Worm (Caenorhabditis elegans) whole organism, young adult: ENCODE results near the gene Y66D12A.3.
A peak's percentile ranks its signal among the peaks of the same experiment; 100 is the strongest.

Experiments used
- B0261.1 ChIP-seq: sonication (generic microtip); optimal IDR thresholded peaks from 2 replicates; lab custom pipeline; 2016; ENCODE audit warnings: mild to moderate bottlenecking, missing genetic modification characterization, moderate library complexity, missing compliant biosample characterization
- B0336.3 ChIP-seq: fragments of 200-800 bp; sonication (Bioruptor generic); IDR thresholded peaks from 2 replicates; pipeline ENCODE4 v1.3.6; 2022; ENCODE audit warnings: missing genetic modification characterization, missing compliant biosample characterization
- D2030.7 ChIP-seq: fragments of 200-800 bp; sonication (Bioruptor generic); IDR thresholded peaks from 2 replicates; pipeline ENCODE4 v1.3.6; 2022; ENCODE audit warnings: missing genetic modification reagents, missing genetic modification characterization, missing compliant biosample characterization
- F37B4.10 ChIP-seq: fragments of 200-800 bp; sonication (Bioruptor generic); IDR thresholded peaks from 2 replicates; pipeline ENCODE4 v1.3.6; 2022; ENCODE audit warnings: missing genetic modification characterization, missing compliant biosample characterization
- F57A8.1 ChIP-seq: fragments of 200-800 bp; sonication (Bioruptor generic); optimal IDR thresholded peaks from 2 replicates; lab custom pipeline; 2018; ENCODE audit warnings: mild to moderate bottlenecking, missing genetic modification characterization, moderate library complexity, missing compliant biosample characterization
- K12H6.12 ChIP-seq: fragments of 200-800 bp; sonication (Bioruptor generic); optimal IDR thresholded peaks from 2 replicates; lab custom pipeline; 2018; ENCODE audit warnings: mild to moderate bottlenecking, missing genetic modification characterization, missing compliant biosample characterization
- Y53G8AR.9 ChIP-seq: fragments of 200-800 bp; sonication (Bioruptor generic); conservative IDR thresholded peaks from 2 replicates; pipeline ENCODE4 v1.3.6; 2022; ENCODE audit warnings: missing genetic modification reagents, missing genetic modification characterization, missing compliant biosample characterization
- Y67H2A.10 ChIP-seq: fragments of 200-800 bp; sonication (Bioruptor generic); conservative IDR thresholded peaks from 2 replicates; pipeline ENCODE4 v1.3.6; 2022; ENCODE audit warnings: missing genetic modification reagents, missing genetic modification characterization, missing compliant biosample characterization
- Y79H2A.3 ChIP-seq: fragments of 200-800 bp; sonication (Bioruptor generic); conservative IDR thresholded peaks from 2 replicates; pipeline ENCODE4 v1.3.6; 2022; ENCODE audit warnings: missing genetic modification reagents, missing genetic modification characterization, missing compliant biosample characterization
- Y95B8A.8 ChIP-seq: fragments of 200-800 bp; sonication (Bioruptor generic); IDR thresholded peaks from 2 replicates; pipeline ENCODE4 v1.3.6; 2022; ENCODE audit warnings: missing genetic modification reagents, missing genetic modification characterization, missing compliant biosample characterization
- ama-1 ChIP-seq, 3 experiments: fragments of 150-350 bp in 1 of 3; sonication (generic microtip) in 2 of 3; optimal IDR thresholded peaks; 2 replicates each; lab custom pipeline; 2014 to 2018; ENCODE audit warnings: missing biosample characterization in 2 of 3, missing genetic modification characterization in 2 of 3, missing genetic modification reagents in 2 of 3
- attf-6 ChIP-seq: fragments of 200-800 bp; sonication (Bioruptor generic); IDR thresholded peaks from 2 replicates; pipeline ENCODE4 v1.3.6; 2022; ENCODE audit warnings: missing genetic modification reagents, missing genetic modification characterization, missing compliant biosample characterization
- bed-2 ChIP-seq: fragments of 200-800 bp; sonication (Bioruptor generic); IDR thresholded peaks from 2 replicates; pipeline ENCODE4 v1.3.6; 2022; ENCODE audit warnings: missing genetic modification reagents, missing genetic modification characterization, missing compliant biosample characterization
- cebp-2 ChIP-seq: fragments of 200-800 bp; sonication (Bioruptor generic); IDR thresholded peaks from 2 replicates; pipeline ENCODE4 v1.3.6; 2022; ENCODE audit warnings: missing genetic modification characterization, missing compliant biosample characterization
- ceh-100 ChIP-seq: fragments of 200-800 bp; sonication (Bioruptor generic); IDR thresholded peaks from 2 replicates; pipeline ENCODE4 v1.3.6; 2022; ENCODE audit warnings: missing genetic modification reagents, missing genetic modification characterization, missing compliant biosample characterization
- ceh-40 ChIP-seq: fragments of 200-800 bp; sonication (Bioruptor generic); IDR thresholded peaks from 2 replicates; pipeline ENCODE4 v1.3.6; 2022; ENCODE audit warnings: missing genetic modification characterization, missing compliant biosample characterization
- ceh-91 ChIP-seq: fragments of 200-800 bp; sonication (Bioruptor generic); IDR thresholded peaks from 2 replicates; pipeline ENCODE4 v1.3.6; 2022; ENCODE audit warnings: missing genetic modification reagents, missing genetic modification characterization, missing compliant biosample characterization
- efl-1 ChIP-seq: fragments of 150-350 bp; optimal IDR thresholded peaks from 2 replicates; lab custom pipeline; 2014; ENCODE audit warnings: missing biosample characterization, missing genetic modification reagents, missing genetic modification characterization
- egl-44 ChIP-seq: fragments of 200-800 bp; sonication (Bioruptor generic); IDR thresholded peaks from 2 replicates; pipeline ENCODE4 v1.3.6; 2022; ENCODE audit warnings: missing genetic modification reagents, missing genetic modification characterization, missing compliant biosample characterization
- egrh-3 ChIP-seq: fragments of 200-800 bp; sonication (Bioruptor generic); IDR thresholded peaks from 2 replicates; pipeline ENCODE4 v1.3.6; 2022; ENCODE audit warnings: missing genetic modification reagents, missing genetic modification characterization, missing compliant biosample characterization
- ets-4 ChIP-seq: fragments of 200-800 bp; sonication (Bioruptor generic); optimal IDR thresholded peaks from 2 replicates; lab custom pipeline; 2018; ENCODE audit warnings: mild to moderate bottlenecking, missing genetic modification characterization, missing compliant biosample characterization
- fkh-3 ChIP-seq: sonication (generic microtip); optimal IDR thresholded peaks from 2 replicates; lab custom pipeline; 2016; ENCODE audit warnings: mild to moderate bottlenecking, missing genetic modification characterization, missing compliant biosample characterization
- hmg-1.2 ChIP-seq: fragments of 200-800 bp; sonication (Bioruptor generic); IDR thresholded peaks from 2 replicates; pipeline ENCODE4 v1.3.6; 2022; ENCODE audit warnings: missing genetic modification reagents, missing genetic modification characterization, missing compliant biosample characterization
- lin-26 ChIP-seq: fragments of 200-800 bp; sonication (Bioruptor generic); IDR thresholded peaks from 2 replicates; pipeline ENCODE4 v1.3.6; 2022; ENCODE audit warnings: missing genetic modification reagents, missing genetic modification characterization, missing compliant biosample characterization
- madf-3 ChIP-seq: fragments of 200-800 bp; sonication (Bioruptor generic); IDR thresholded peaks from 2 replicates; pipeline ENCODE4 v1.3.6; 2022; ENCODE audit warnings: missing genetic modification reagents, missing genetic modification characterization, missing compliant biosample characterization
- madf-6 ChIP-seq: fragments of 200-800 bp; sonication (Bioruptor generic); IDR thresholded peaks from 2 replicates; pipeline ENCODE4 v1.3.6; 2022; ENCODE audit warnings: missing genetic modification reagents, missing genetic modification characterization, missing compliant biosample characterization
- mcd-1 ChIP-seq: fragments of 200-800 bp; sonication (Bioruptor generic); IDR thresholded peaks from 2 replicates; pipeline ENCODE4 v1.3.6; 2022; ENCODE audit warnings: missing genetic modification reagents, missing genetic modification characterization, missing compliant biosample characterization
- nfya-2 ChIP-seq: fragments of 200-800 bp; sonication (Bioruptor generic); IDR thresholded peaks from 2 replicates; pipeline ENCODE4 v1.3.6; 2022; ENCODE audit warnings: missing genetic modification reagents, missing genetic modification characterization, missing compliant biosample characterization
- nfyb-1 ChIP-seq: fragments of 200-800 bp; sonication (Bioruptor generic); IDR thresholded peaks from 2 replicates; pipeline ENCODE4 v1.3.6; 2022; ENCODE audit warnings: missing genetic modification reagents, missing genetic modification characterization, missing compliant biosample characterization
- nhr-120 ChIP-seq: fragments of 200-800 bp; sonication (Bioruptor generic); IDR thresholded peaks from 2 replicates; pipeline ENCODE4 v1.3.6; 2022; ENCODE audit warnings: missing genetic modification characterization, missing compliant biosample characterization
- rpc-1 ChIP-seq, 2 experiments: fragments of 150-350 bp in 1 of 2; sonication (generic microtip) in 1 of 2; optimal IDR thresholded peaks; 2 replicates each; lab custom pipeline; 2014 to 2018; ENCODE audit warnings: missing biosample characterization in 1 of 2, missing genetic modification characterization in 1 of 2, missing genetic modification reagents in 1 of 2, missing genotype in 1 of 2
- sea-2 ChIP-seq: fragments of 200-800 bp; sonication (Bioruptor generic); IDR thresholded peaks from 2 replicates; pipeline ENCODE4 v1.3.6; 2022; ENCODE audit warnings: missing genetic modification characterization, missing compliant biosample characterization
- tbp1 ChIP-seq: fragments of 200-800 bp; sonication (Bioruptor generic); optimal IDR thresholded peaks from 2 replicates; lab custom pipeline; 2018; ENCODE audit warnings: mild to moderate bottlenecking, missing genetic modification characterization, missing compliant biosample characterization
- unc-62 ChIP-seq: fragments of 150-350 bp; optimal IDR thresholded peaks from 2 replicates; lab custom pipeline; 2014; ENCODE audit warnings: missing biosample characterization, missing genetic modification reagents, missing genetic modification characterization
- zfh-2 ChIP-seq: fragments of 200-800 bp; sonication (Bioruptor generic); conservative IDR thresholded peaks from 2 replicates; pipeline ENCODE4 v1.3.6; 2022; ENCODE audit warnings: missing genetic modification reagents, missing genetic modification characterization, missing compliant biosample characterization
- ztf-25 ChIP-seq: fragments of 200-800 bp; sonication (Bioruptor generic); IDR thresholded peaks from 2 replicates; pipeline ENCODE4 v1.3.6; 2022; ENCODE audit warnings: missing genetic modification reagents, missing genetic modification characterization, missing compliant biosample characterization

Y66D12A.3 gene

DNA sequence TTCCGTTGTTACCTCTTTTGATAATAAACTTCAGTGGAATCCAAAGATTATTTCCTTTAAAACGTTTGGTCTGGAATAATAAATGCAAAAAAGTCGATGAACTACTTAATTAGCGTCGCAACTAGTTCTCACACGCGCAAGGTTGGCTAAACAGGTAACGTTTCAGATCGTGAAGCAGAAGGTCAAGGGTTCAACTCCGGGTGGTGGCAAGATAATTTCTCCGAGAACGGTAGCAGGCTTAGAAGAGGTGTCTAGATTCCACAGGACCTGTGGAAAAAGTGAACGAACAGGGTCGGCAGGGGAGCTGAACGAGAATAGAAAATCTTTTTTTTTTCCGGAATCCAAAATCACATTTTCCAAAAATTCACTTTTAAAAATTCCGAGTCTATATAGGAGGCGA, 20.0 kb downstream of the Y66D12A.3 start:
- TF ChIP-seq madf-3 (GFP tag; lab: Robert Waterston, UW) (0 out of 2 replicates have a peak, but pooled peaks have one; percentile 4), nfyb-1 (GFP tag; lab: Robert Waterston, UW) (0 out of 2 replicates have a peak, but pooled peaks have one; percentile 40), ceh-100 (GFP tag; lab: Robert Waterston, UW) (0 out of 2 replicates have a peak, but pooled peaks have one; percentile 13), madf-6 (GFP tag; lab: Robert Waterston, UW) (peak; percentile 51), tbp1 (GFP tag; lab: Kevin White, UChicago) (peak; percentile 72), hmg-1.2 (GFP tag; lab: Robert Waterston, UW) (peak; percentile 33; the same call in 1 of the 2 replicates), egl-44 (peak; percentile 73; the same call in 1 of the 2 replicates), D2030.7 (GFP tag; lab: Robert Waterston, UW) (peak; percentile 49; the same call in 1 of the 2 replicates), B0261.1 (peak; percentile 43), Y95B8A.8 (0 out of 2 replicates have a peak, but pooled peaks have one; percentile 43), ztf-25 (peak; percentile 55; the same call in 1 of the 2 replicates), lin-26 (peak; percentile 83), nhr-120 (GFP tag; lab: Robert Waterston, UW) (0 out of 2 replicates have a peak, but pooled peaks have one; percentile 31), rpc-1 (optimal IDR thresholded peaks at IDR 0.05; lab: Kevin White, UChicago) (peak; percentile 19), rpc-1 (tag; optimal IDR thresholded peaks at IDR 0.05; lab: Kevin White, UChicago) (peak; percentile 64)

- TF ChIP-seq hmg-1.2 (GFP tag; lab: Robert Waterston, UW), result peak; percentile 63
- no peak for TF ChIP-seq K12H6.12 (tag; lab: Kevin White, UChicago)
These were observed 20.6 kb downstream of the Y66D12A.3 start, which contains the start of gene Y66D12A.30 for ce11 chrIII:11609568-11609967. TSS of gene Y66D12A.30 (plus strand) at chrIII:11609868.

ce11 chrIII:11611618-11612247, 22.7 kb downstream of the Y66D12A.3 start:
- 0 out of 2 replicates have a peak, but pooled peaks have one; percentile 28 for TF ChIP-seq bed-2 (GFP tag; lab: Robert Waterston, UW)
- 0 out of 2 replicates have a peak, but pooled peaks have one; percentile 20 for TF ChIP-seq F37B4.10
- TF ChIP-seq egl-44, result no peak
- peak; percentile 54; the same call in 1 of the 2 replicates for TF ChIP-seq mcd-1 (GFP tag; lab: Robert Waterston, UW)
- TF ChIP-seq zfh-2 (GFP tag; lab: Robert Waterston, UW), result peak; percentile 90
- peak; percentile 99 for TF ChIP-seq egrh-3 (GFP tag; lab: Robert Waterston, UW)

ce11 chrIII:11612371-11612770, 23.4 kb downstream of the Y66D12A.3 start, which contains the start of the genes Y66A7A.9 and Y66A7A.4:
TSS of gene Y66A7A.9 (minus strand) at chrIII:11612471.
TSS of gene Y66A7A.4 (plus strand) at chrIII:11612607.
- TF ChIP-seq fkh-3 (tag; lab: Kevin White, UChicago), result no peak

DNA sequence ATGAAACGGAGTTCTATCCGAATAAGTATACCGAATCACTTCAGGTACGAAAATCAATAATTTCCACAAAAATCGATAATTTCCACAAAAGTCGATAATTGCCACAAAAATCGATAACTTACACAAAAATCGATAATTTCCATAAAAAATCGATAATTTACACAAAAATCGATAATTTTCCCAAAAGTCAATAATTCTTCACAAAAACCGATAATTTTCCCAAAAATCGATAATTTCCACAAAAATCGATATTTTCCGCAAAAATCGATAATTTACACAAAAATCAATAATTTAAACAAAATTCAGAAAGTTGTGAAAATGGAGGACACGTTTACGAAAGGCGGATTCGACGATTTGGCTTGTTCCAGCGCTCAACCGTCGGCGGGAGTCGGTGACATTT, 25.9 kb downstream of the Y66D12A.3 start:
- no peak for TF ChIP-seq sea-2
- no peak for TF ChIP-seq Y53G8AR.9 (GFP tag; lab: Robert Waterston, UW)
- TF ChIP-seq nfyb-1 (GFP tag; lab: Robert Waterston, UW), result no peak
- no peak for TF ChIP-seq Y67H2A.10 (GFP tag; lab: Robert Waterston, UW)
- TF ChIP-seq D2030.7 (GFP tag; lab: Robert Waterston, UW), result no peak
- TF ChIP-seq Y79H2A.3 (GFP tag; lab: Robert Waterston, UW), result no peak
- TF ChIP-seq attf-6 (GFP tag; lab: Robert Waterston, UW), result no peak
- TF ChIP-seq ets-4 (GFP tag; lab: Kevin White, UChicago), result no peak
- no peak for TF ChIP-seq B0336.3
- no peak for TF ChIP-seq ceh-91
- TF ChIP-seq cebp-2 (GFP tag; lab: Robert Waterston, UW), result no peak
- TF ChIP-seq ceh-40 (GFP tag; lab: Robert Waterston, UW), result no peak
- no peak for TF ChIP-seq ama-1 (optimal IDR thresholded peaks at IDR 0.05; lab: Kevin White, UChicago)
- TF ChIP-seq ama-1 (GFP tag; optimal IDR thresholded peaks at IDR 0.05; lab: Kevin White, UChicago), result no peak
- no peak for TF ChIP-seq efl-1
- TF ChIP-seq unc-62 (GFP tag; lab: Kevin White, UChicago), result no peak
- TF ChIP-seq madf-3 (GFP tag; lab: Robert Waterston, UW), result no peak
- TF ChIP-seq nfya-2 (GFP tag; lab: Robert Waterston, UW), result no peak
- no peak for TF ChIP-seq F57A8.1 (GFP tag; lab: Kevin White, UChicago)
- no peak for TF ChIP-seq F37B4.10
- no peak for TF ChIP-seq ztf-25
